Worm (Caenorhabditis elegans): ENCODE data around the gene T08D10.3.

DNA sequence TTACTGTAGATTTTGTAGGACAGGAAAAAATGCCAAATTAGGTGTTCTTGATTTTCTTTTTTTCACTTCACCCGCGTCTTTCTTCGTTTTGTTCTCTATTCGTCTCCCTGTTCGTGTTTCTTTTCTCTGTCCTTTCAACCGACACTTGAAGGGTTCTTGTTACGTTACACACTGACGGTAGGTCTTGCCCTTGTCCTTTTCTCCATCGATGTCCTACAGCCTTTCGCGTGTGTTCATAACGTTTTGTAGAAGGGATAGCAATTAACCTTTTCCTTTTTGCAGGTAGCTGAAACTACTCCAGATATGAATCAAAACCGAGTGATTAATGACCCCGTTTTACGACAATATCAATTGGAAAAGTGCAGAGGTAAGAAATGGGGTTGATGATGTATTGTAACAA, 31.1 kb upstream of the T08D10.3 start, which contains the start of gene F55G7.1:
- TF ChIP-seq athp-1 (tag; optimal IDR thresholded peaks at IDR 0.05) (no peak), ama-1 (optimal IDR thresholded peaks at IDR 0.05) (no peak), ama-1 (GFP tag; optimal IDR thresholded peaks at IDR 0.05) (no peak), pha-4 (tag; optimal IDR thresholded peaks at IDR 0.05) (no peak), ztf-22 (GFP tag; optimal IDR thresholded peaks at IDR 0.05) (no peak), dpl-1 (GFP tag; optimal IDR thresholded peaks at IDR 0.05) (no peak), snpc-4 (GFP tag; optimal IDR thresholded peaks at IDR 0.05) (no peak), snpc-4 (tag; optimal IDR thresholded peaks at IDR 0.05) (peak in 2 of 4 experiments; percentile 19 to 82), let-526 (GFP tag; IDR thresholded peaks at IDR 0.05) (no peak), ceh-91 (GFP tag; IDR thresholded peaks at IDR 0.05) (no peak), madf-3 (GFP tag; IDR thresholded peaks at IDR 0.05) (no peak), Y79H2A.3 (GFP tag; conservative IDR thresholded peaks at IDR 0.05) (no peak), mel-28 (tag; optimal IDR thresholded peaks at IDR 0.05; ENCODE audit: borderline replicate concordance) (no peak), F22D6.2 (tag; optimal IDR thresholded peaks at IDR 0.05) (no peak), pbrm-1 (GFP tag; IDR thresholded peaks at IDR 0.05) (no peak), mes-4 (tag; optimal IDR thresholded peaks at IDR 0.05) (no peak)

Measured in whole organism, young adult.